Fruit fly (Drosophila melanogaster): ENCODE results near the gene Dys.

DNA sequence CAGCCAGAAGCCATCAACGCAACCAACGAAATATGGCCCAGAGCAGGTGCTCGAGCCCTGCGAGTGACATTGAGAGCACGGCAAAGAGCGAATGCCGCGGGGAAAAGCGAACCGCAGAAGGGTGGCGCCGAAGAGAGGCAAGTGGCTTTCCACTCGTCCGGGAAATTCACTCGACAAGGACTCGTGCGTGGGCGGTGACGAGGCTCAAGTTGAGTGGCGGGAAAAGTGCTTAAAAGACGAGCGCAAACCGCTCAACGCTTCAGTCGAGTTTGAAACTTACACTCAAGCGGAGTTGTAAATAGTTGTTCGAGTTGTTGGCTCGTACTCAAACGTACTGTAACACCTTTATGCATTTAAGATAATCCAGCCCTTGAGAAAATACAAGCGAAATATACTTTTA is 48.5 kb upstream of the Dys start, which contains the start of gene CG31221:
- TF ChIP-seq Mnt (GFP tag; optimal IDR thresholded peaks at IDR 0.05) (no peak), CG11617 (GFP tag; optimal IDR thresholded peaks at IDR 0.05) (no peak), Hr96 (GFP tag; optimal IDR thresholded peaks at IDR 0.05) (no peak)

All from whole organism, adult.